Fruit fly (Drosophila melanogaster): ENCODE measurements around the gene Wnk.

Wnk gene

DNA sequence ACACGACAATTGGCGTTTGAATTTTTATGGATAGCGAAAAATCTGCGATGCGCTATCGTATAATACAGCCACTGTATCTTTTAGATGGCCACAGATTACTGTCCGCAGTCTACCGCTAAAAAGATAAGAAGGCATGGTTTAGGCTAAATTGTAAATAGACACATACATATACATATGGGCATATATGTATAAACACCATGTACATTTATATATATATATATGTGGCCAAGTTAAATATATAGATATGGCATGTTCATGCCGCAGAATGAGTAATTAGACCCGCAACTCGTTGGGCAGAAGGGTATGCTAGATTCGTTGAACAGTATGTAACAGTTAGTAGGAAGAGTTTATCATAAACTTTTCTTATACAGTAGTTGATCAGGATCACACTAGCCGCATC, 7.4 kb upstream of the Wnk start, which contains the start of gene CapaR:
Gene CapaR, minus strand, starts transcription at position 101 of the 400 bp plus-strand sequence.
- TF ChIP-seq D19B (GFP tag; optimal IDR thresholded peaks at IDR 0.05) (peak; percentile 22), CG7928 (GFP tag; optimal IDR thresholded peaks at IDR 0.05) (no peak), Ets65A (GFP tag) (peak; percentile 37)

- TF ChIP-seq Awh (GFP tag; IDR thresholded peaks at IDR 0.05) (0 out of 2 replicates have a peak, but pooled peaks have one; percentile 11), Blimp-1 (GFP tag; optimal IDR thresholded peaks at IDR 0.05) (peak; percentile 90), grn (GFP tag; optimal IDR thresholded peaks at IDR 0.05) (peak; percentile 33), row (GFP tag; IDR thresholded peaks at IDR 0.05) (no peak), CG16813 (GFP tag; IDR thresholded peaks at IDR 0.05; ENCODE audit: partially characterized antibody) (no peak)
Measured at dm6 chr3L:21558176-21558871, 3.6 kb upstream of the Wnk start, which contains the start of gene CG7173. Gene CG7173, minus strand, starts transcription at chr3L:21558226.

DNA sequence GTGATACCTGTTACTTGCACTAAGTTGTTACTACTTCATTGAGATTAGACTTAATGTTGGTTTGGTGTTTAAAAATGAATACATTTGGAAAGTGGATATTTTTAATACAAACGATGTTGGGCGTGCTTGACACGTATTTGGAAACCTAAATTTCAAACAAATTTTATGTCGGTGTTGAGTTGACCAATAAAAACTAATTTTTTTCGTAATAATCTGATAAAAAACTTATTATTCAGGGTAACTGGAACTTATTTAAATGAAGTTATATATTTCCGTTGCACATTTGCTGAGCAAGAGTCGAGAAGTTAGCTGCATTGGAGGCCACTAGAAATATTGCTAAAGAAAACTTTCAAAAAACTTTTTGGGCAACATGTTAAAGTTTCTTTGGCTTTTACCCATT, 12.7 kb downstream of the Wnk start, which contains the start of gene CG33290:
Gene CG33290, plus strand, starts transcription at position 301 of the 400 bp plus-strand sequence.
- TF ChIP-seq psq (GFP tag; optimal IDR thresholded peaks at IDR 0.05) (no peak), B-H2 (GFP tag; optimal IDR thresholded peaks at IDR 0.05) (no peak), CG6791 (GFP tag; IDR thresholded peaks at IDR 0.05; ENCODE audit: partially characterized antibody) (no peak), Elba2 (GFP tag; optimal IDR thresholded peaks at IDR 0.05) (no peak), Mad (GFP tag; optimal IDR thresholded peaks at IDR 0.05) (no peak), nmo (GFP tag; optimal IDR thresholded peaks at IDR 0.05) (no peak), ken (GFP tag; IDR thresholded peaks at IDR 0.05) (no peak), zen2 (GFP tag; IDR thresholded peaks at IDR 0.05; ENCODE audit: partially characterized antibody) (no peak), CG2712 (tag; optimal IDR thresholded peaks at IDR 0.05) (no peak), CG6689 (GFP tag; IDR thresholded peaks at IDR 0.05) (no peak), Spps (tag; optimal IDR thresholded peaks at IDR 0.05) (no peak), CG4617 (GFP tag; optimal IDR thresholded peaks at IDR 0.05; ENCODE audit: borderline replicate concordance) (no peak), CG10543 (GFP tag; optimal IDR thresholded peaks at IDR 0.05) (no peak), grau (tag; optimal IDR thresholded peaks at IDR 0.05) (no peak), CG5245 (GFP tag; optimal IDR thresholded peaks at IDR 0.05) (no peak), CG1233 (GFP tag; optimal IDR thresholded peaks at IDR 0.05) (no peak), CG8290 (GFP tag; optimal IDR thresholded peaks at IDR 0.05) (no peak), CG8290 (tag; optimal IDR thresholded peaks at IDR 0.05) (no peak), H2.0 (GFP tag; IDR thresholded peaks at IDR 0.05) (no peak)

- no peak for TF ChIP-seq Hand (GFP tag; optimal IDR thresholded peaks at IDR 0.05)
- peak; percentile 69 for TF ChIP-seq CG6791 (GFP tag; IDR thresholded peaks at IDR 0.05; ENCODE audit: partially characterized antibody)
- TF ChIP-seq fd102C (GFP tag; optimal IDR thresholded peaks at IDR 0.05) = no peak
- TF ChIP-seq en (GFP tag; optimal IDR thresholded peaks at IDR 0.05) = no peak
- TF ChIP-seq CG8281 (tag; optimal IDR thresholded peaks at IDR 0.05) = peak; percentile 64
- TF ChIP-seq CG13296 (GFP tag; optimal IDR thresholded peaks at IDR 0.05) = peak; percentile 23
- TF ChIP-seq klu (GFP tag; IDR thresholded peaks at IDR 0.05) = peak; percentile 58; the same call in 1 of the 2 replicates
- no peak for TF ChIP-seq Trl (optimal IDR thresholded peaks at IDR 0.05)
- peak; percentile 70 for TF ChIP-seq Trl (GFP tag; optimal IDR thresholded peaks at IDR 0.05)
- 0 out of 2 replicates have a peak, but pooled peaks have one; percentile 47 for TF ChIP-seq wdn (GFP tag; IDR thresholded peaks at IDR 0.05)
- peak; percentile 72 for TF ChIP-seq CG2120 (GFP tag; optimal IDR thresholded peaks at IDR 0.05)
- peak; percentile 21 for TF ChIP-seq D19B (GFP tag; optimal IDR thresholded peaks at IDR 0.05)
- peak; percentile 55 for TF ChIP-seq zen (tag; optimal IDR thresholded peaks at IDR 0.05)
- TF ChIP-seq CG10267 (tag; optimal IDR thresholded peaks at IDR 0.05) = peak; percentile 62
- peak; percentile 55 for TF ChIP-seq Chrac-16 (GFP tag; optimal IDR thresholded peaks at IDR 0.05)
- peak; percentile 54 for TF ChIP-seq Six4 (GFP tag; optimal IDR thresholded peaks at IDR 0.05)
- peak; percentile 56 for TF ChIP-seq Ets97D (GFP tag; optimal IDR thresholded peaks at IDR 0.05)
- TF ChIP-seq CG7963 (GFP tag; IDR thresholded peaks at IDR 0.05; ENCODE audit: partially characterized antibody) = peak; percentile 33; the same call in 1 of the 3 replicates
Measured at dm6 chr3L:21539245-21540196, 15.2 kb downstream of the Wnk start, which contains the start of the genes COX8 and VhaM9.7-b. Gene COX8, minus strand, starts transcription at chr3L:21539447. Gene VhaM9.7-b, plus strand, starts transcription at chr3L:21539862.
